Fruit fly (Drosophila melanogaster): ENCODE data around the gene CG32982.

CG32982 gene

DNA sequence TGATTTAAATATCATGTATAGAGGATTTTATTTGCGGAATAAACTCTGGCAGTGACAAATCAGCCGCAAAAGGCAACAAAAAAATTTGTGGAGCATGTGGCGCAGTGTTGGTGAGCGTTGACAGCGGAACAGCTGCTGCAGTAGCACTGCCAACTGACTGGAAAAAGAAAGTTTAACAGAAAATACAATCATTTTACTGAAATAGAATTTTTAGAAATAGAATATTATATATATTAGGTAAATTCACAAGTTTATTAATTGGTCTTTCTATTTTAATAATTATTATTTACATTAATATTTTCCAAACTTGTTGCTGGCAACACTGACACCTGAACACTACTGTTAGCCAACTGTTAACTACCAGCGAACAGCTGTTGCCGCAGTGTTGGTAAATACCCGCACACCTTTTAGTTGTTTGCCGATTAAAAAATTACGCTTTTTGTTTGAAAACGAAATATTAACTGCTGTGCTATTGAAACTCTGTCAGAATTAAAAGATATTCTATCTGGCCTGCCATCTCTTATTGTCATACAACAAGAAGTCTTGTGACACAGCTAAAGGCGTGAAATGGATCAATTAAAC lies 41.0 kb downstream of the CG32982 start, which contains the start of the genes CG9586 and tai (continued):
- TF ChIP-seq CG9609 (GFP tag; optimal IDR thresholded peaks at IDR 0.05) (no peak), gsb (GFP tag; IDR thresholded peaks at IDR 0.05) (peak; percentile 43; the same call in 1 of the 2 replicates), lab (GFP tag; optimal IDR thresholded peaks at IDR 0.05) (peak; percentile 91), Eip74EF (GFP tag; optimal IDR thresholded peaks at IDR 0.05) (peak in 1 of 2 experiments; percentile 47), CG10543 (GFP tag; optimal IDR thresholded peaks at IDR 0.05) (peak; percentile 82), CG14441 (GFP tag; IDR thresholded peaks at IDR 0.05) (peak; percentile 79), CG31388 (GFP tag; optimal IDR thresholded peaks at IDR 0.05) (peak; percentile 70), CG1832 (GFP tag; optimal IDR thresholded peaks at IDR 0.05) (no peak), fd102C (GFP tag; optimal IDR thresholded peaks at IDR 0.05) (no peak), MBD-R2 (GFP tag; IDR thresholded peaks at IDR 0.05) (peak; percentile 86), Ada2b (GFP tag; IDR thresholded peaks at IDR 0.05) (peak; percentile 65), CG8478 (optimal IDR thresholded peaks at IDR 0.05) (no peak), sc (optimal IDR thresholded peaks at IDR 0.05) (no peak), sc (GFP tag; optimal IDR thresholded peaks at IDR 0.05) (peak; percentile 73), fru (optimal IDR thresholded peaks at IDR 0.05) (no peak), CG17829 (tag; optimal IDR thresholded peaks at IDR 0.05) (peak; percentile 93), CG11723 (GFP tag; optimal IDR thresholded peaks at IDR 0.05) (peak; percentile 46), CG9797 (GFP tag; optimal IDR thresholded peaks at IDR 0.05) (peak; percentile 52), Six4 (GFP tag; optimal IDR thresholded peaks at IDR 0.05) (peak; percentile 83), NFAT (GFP tag; IDR thresholded peaks at IDR 0.05) (peak; percentile 59; the same call in 1 of the 2 replicates), CG8944 (GFP tag; optimal IDR thresholded peaks at IDR 0.05) (peak; percentile 59), CG1024 (GFP tag; IDR thresholded peaks at IDR 0.05) (peak; percentile 53; the same call in 1 of the 2 replicates), CG4730 (GFP tag; IDR thresholded peaks at IDR 0.05) (0 out of 2 replicates have a peak, but pooled peaks have one; percentile 49), Dip3 (GFP tag; optimal IDR thresholded peaks at IDR 0.05) (peak; percentile 27), CG31224 (GFP tag; IDR thresholded peaks at IDR 0.05) (peak; percentile 57), al (GFP tag; IDR thresholded peaks at IDR 0.05) (peak; percentile 63; the same call in 1 of the 2 replicates), exex (tag; optimal IDR thresholded peaks at IDR 0.05) (peak; percentile 35), ftz-f1 (GFP tag; optimal IDR thresholded peaks at IDR 0.05) (no peak), CG3726 (GFP tag; IDR thresholded peaks at IDR 0.05) (no peak), CG2202 (tag; optimal IDR thresholded peaks at IDR 0.05) (peak; percentile 78), Fer3 (tag; optimal IDR thresholded peaks at IDR 0.05) (peak; percentile 83), CG42726 (GFP tag; IDR thresholded peaks at IDR 0.05; ENCODE audit: partially characterized antibody) (no peak), seq (GFP tag; IDR thresholded peaks at IDR 0.05) (peak; percentile 46; the same call in 1 of the 2 replicates), CG17385 (GFP tag; optimal IDR thresholded peaks at IDR 0.05) (peak; percentile 74), CG9932 (GFP tag; IDR thresholded peaks at IDR 0.05) (peak; percentile 88), CG1792 (GFP tag; optimal IDR thresholded peaks at IDR 0.05) (no peak), Nf-YC (tag; optimal IDR thresholded peaks at IDR 0.05) (peak; percentile 82), gcm2 (GFP tag; optimal IDR thresholded peaks at IDR 0.05) (no peak), ro (GFP tag; IDR thresholded peaks at IDR 0.05) (0 out of 2 replicates have a peak, but pooled peaks have one; percentile 36), Atf3 (GFP tag; optimal IDR thresholded peaks at IDR 0.05) (peak; percentile 15), E2f2 (GFP tag; IDR thresholded peaks at IDR 0.05) (peak; percentile 72), Gug (GFP tag; IDR thresholded peaks at IDR 0.05) (peak; percentile 55; the same call in 1 of the 4 replicates), mirr (GFP tag; optimal IDR thresholded peaks at IDR 0.05) (peak; percentile 36), Sry-β (GFP tag; optimal IDR thresholded peaks at IDR 0.05) (peak; percentile 39), CG18011 (GFP tag; optimal IDR thresholded peaks at IDR 0.05) (peak; percentile 73), ttk (GFP tag; IDR thresholded peaks at IDR 0.05) (peak; percentile 59; the same call in 1 of the 2 replicates), disco-r (GFP tag; optimal IDR thresholded peaks at IDR 0.05) (no peak), nau (GFP tag; optimal IDR thresholded peaks at IDR 0.05) (peak; percentile 49), Kr (GFP tag; optimal IDR thresholded peaks at IDR 0.05) (peak; percentile 27), Elba2 (GFP tag; optimal IDR thresholded peaks at IDR 0.05) (no peak), Oli (tag; optimal IDR thresholded peaks at IDR 0.05) (peak; percentile 71)

Measured in whole organism, embryonic.